Fruit fly (Drosophila melanogaster) whole organism, embryonic: ENCODE results near the gene Tfb5.
A peak's percentile ranks its signal among the peaks of the same experiment; 100 is the strongest.

Experiments
- Ada2b ChIP-seq: fragments of 200-800 bp; sonication (Bioruptor generic); IDR thresholded peaks from 2 replicates; pipeline ENCODE4 v1.3.6; 2022; ENCODE audit warnings: missing biosample characterization, missing genetic modification characterization
- CG12155 ChIP-seq: fragments of 200-800 bp; sonication (Bioruptor generic); optimal IDR thresholded peaks from 3 replicates; lab custom pipeline; 2016; ENCODE audit warnings: missing biosample characterization, missing genetic modification characterization
- CG12391 ChIP-seq: fragments of 200-800 bp; sonication (Bioruptor generic); optimal IDR thresholded peaks from 3 replicates; lab custom pipeline; 2018; ENCODE audit warnings: missing biosample characterization, mild to moderate bottlenecking, missing genetic modification characterization, moderate library complexity
- CG12769 ChIP-seq: fragments of 200-800 bp; sonication (Bioruptor generic); optimal IDR thresholded peaks from 2 replicates; lab custom pipeline; 2019; ENCODE audit warnings: missing biosample characterization, mild to moderate bottlenecking, missing genetic modification characterization, moderate library complexity
- CG15011 ChIP-seq: fragments of 200-800 bp; sonication (Bioruptor generic); optimal IDR thresholded peaks from 3 replicates; lab custom pipeline; 2018; ENCODE audit warnings: missing biosample characterization, mild to moderate bottlenecking, missing genetic modification characterization
- CG15514 ChIP-seq: fragments of 200-800 bp; sonication (Bioruptor generic); optimal IDR thresholded peaks from 3 replicates; lab custom pipeline; 2017; ENCODE audit warnings: missing biosample characterization, missing genetic modification characterization, mild to moderate bottlenecking, moderate library complexity, missing genetic modification reagents
- CG15696 ChIP-seq: fragments of 200-800 bp; sonication (Bioruptor generic); optimal IDR thresholded peaks from 2 replicates; lab custom pipeline; 2019; ENCODE audit warnings: missing biosample characterization, mild to moderate bottlenecking, missing genetic modification characterization, moderate library complexity
- CG16863 ChIP-seq: fragments of 200-800 bp; sonication (Bioruptor generic); optimal IDR thresholded peaks from 3 replicates; lab custom pipeline; 2016; ENCODE audit warnings: missing biosample characterization, missing genetic modification characterization
- CG17612 ChIP-seq: fragments of 200-800 bp; sonication (Bioruptor generic); IDR thresholded peaks from 2 replicates; pipeline ENCODE4 v1.3.6; 2022; ENCODE audit warnings: missing biosample characterization, missing genetic modification characterization
- CG17829 ChIP-seq: fragments of 200-800 bp; optimal IDR thresholded peaks from 2 replicates; lab custom pipeline; 2019; ENCODE audit warnings: missing biosample characterization, mild to moderate bottlenecking, missing genetic modification characterization, moderate library complexity
- CG1792 ChIP-seq: fragments of 200-800 bp; sonication (Bioruptor generic); optimal IDR thresholded peaks from 2 replicates; lab custom pipeline; 2016; ENCODE audit warnings: missing biosample characterization, missing genetic modification characterization
- CG18764 ChIP-seq: fragments of 200-800 bp; sonication (Bioruptor generic); optimal IDR thresholded peaks from 3 replicates; lab custom pipeline; 2016; ENCODE audit warnings: missing biosample characterization, missing genetic modification characterization
- CG2129 ChIP-seq: fragments of 200-800 bp; sonication (Bioruptor generic); IDR thresholded peaks from 2 replicates; pipeline ENCODE4 v1.3.6; 2022; ENCODE audit warnings: missing biosample characterization, missing genetic modification characterization; ENCODE audit not compliant: partially characterized antibody
- CG2712 ChIP-seq: fragments of 200-800 bp; optimal IDR thresholded peaks from 3 replicates; lab custom pipeline; 2019; ENCODE audit warnings: missing biosample characterization, mild to moderate bottlenecking, missing genetic modification characterization, moderate library complexity
- CG33213 ChIP-seq: fragments of 200-800 bp; sonication (Bioruptor generic); optimal IDR thresholded peaks from 3 replicates; lab custom pipeline; 2016; ENCODE audit warnings: missing biosample characterization, missing genetic modification characterization
- CG4424 ChIP-seq: fragments of 200-800 bp; sonication (Bioruptor generic); optimal IDR thresholded peaks from 3 replicates; lab custom pipeline; 2016; ENCODE audit warnings: missing biosample characterization, missing genetic modification characterization
- CG8281 ChIP-seq: fragments of 200-800 bp; sonication (Bioruptor generic); optimal IDR thresholded peaks from 2 replicates; lab custom pipeline; 2018; ENCODE audit warnings: missing biosample characterization, mild to moderate bottlenecking, missing genetic modification characterization, moderate library complexity
- D19A ChIP-seq: fragments of 200-800 bp; optimal IDR thresholded peaks from 3 replicates; lab custom pipeline; 2019; ENCODE audit warnings: missing biosample characterization, mild to moderate bottlenecking, missing genetic modification characterization, moderate library complexity
- Deaf1 ChIP-seq: fragments of 200-800 bp; optimal IDR thresholded peaks from 3 replicates; lab custom pipeline; 2019; ENCODE audit warnings: missing biosample characterization, mild to moderate bottlenecking, missing genetic modification characterization, moderate library complexity
- Dip2 ChIP-seq: fragments of 200-800 bp; sonication (Bioruptor generic); IDR thresholded peaks from 2 replicates; pipeline ENCODE4 v1.3.6; 2022; ENCODE audit warnings: missing biosample characterization, missing genetic modification characterization
- Dref ChIP-seq: fragments of 200-800 bp; sonication (Bioruptor generic); IDR thresholded peaks from 2 replicates; pipeline ENCODE4 v1.3.6; 2022; ENCODE audit warnings: missing biosample characterization, missing genetic modification characterization
- Ets65A ChIP-seq: fragments of 200-800 bp; sonication (Bioruptor generic); peaks from one replicate; lab custom pipeline; 2016; ENCODE audit warnings: missing biosample characterization, missing genetic modification characterization
- HHEX ChIP-seq: fragments of 200-800 bp; sonication (Bioruptor generic); optimal IDR thresholded peaks from 3 replicates; lab custom pipeline; 2017; ENCODE audit warnings: missing biosample characterization, mild to moderate bottlenecking, missing genetic modification characterization, missing genetic modification reagents
- Hey ChIP-seq: fragments of 200-800 bp; sonication (Bioruptor generic); optimal IDR thresholded peaks from 3 replicates; lab custom pipeline; 2018; ENCODE audit warnings: missing biosample characterization, mild to moderate bottlenecking, missing genetic modification characterization
- Hmx ChIP-seq: fragments of 200-800 bp; sonication (Bioruptor generic); optimal IDR thresholded peaks from 2 replicates; lab custom pipeline; 2016; ENCODE audit warnings: missing biosample characterization, missing genetic modification characterization
- Hr51 ChIP-seq, 2 experiments: fragments of 200-800 bp; sonication (Bioruptor generic); optimal IDR thresholded peaks; 2 replicates in 1 of 2; 3 replicates in 1 of 2; lab custom pipeline; 2016 to 2018; ENCODE audit warnings: missing biosample characterization in 2 of 2, missing genetic modification characterization in 2 of 2, mild to moderate bottlenecking in 1 of 2, moderate library complexity in 1 of 2
- Med ChIP-seq: fragments of 200-800 bp; sonication (Bioruptor generic); peaks from one replicate; lab custom pipeline; 2016; ENCODE audit warnings: missing biosample characterization, missing genetic modification characterization, mild to moderate bottlenecking, inconsistent platforms, moderate library complexity
- Myb ChIP-seq: fragments of 200-800 bp; sonication (Bioruptor generic); optimal IDR thresholded peaks from 2 replicates; lab custom pipeline; 2016; ENCODE audit warnings: missing biosample characterization, missing genetic modification characterization
- Rfx ChIP-seq: fragments of 200-800 bp; sonication (Bioruptor generic); IDR thresholded peaks from 2 replicates; pipeline ENCODE4 v1.3.6; 2022; ENCODE audit warnings: missing biosample characterization, missing genetic modification characterization
- Rx ChIP-seq: fragments of 200-800 bp; sonication (Bioruptor generic); IDR thresholded peaks from 2 replicates; pipeline ENCODE4 v1.3.6; 2022; ENCODE audit warnings: missing biosample characterization, missing genetic modification characterization
- Usf ChIP-seq: fragments of 200-800 bp; sonication (Bioruptor generic); optimal IDR thresholded peaks from 2 replicates; lab custom pipeline; 2017; ENCODE audit warnings: missing genotype, missing biosample characterization, missing genetic modification characterization
- az2 ChIP-seq: fragments of 200-800 bp; sonication (Bioruptor generic); optimal IDR thresholded peaks from 3 replicates; lab custom pipeline; 2016; ENCODE audit warnings: missing biosample characterization, missing genetic modification characterization
- br ChIP-seq: fragments of >200 bp; optimal IDR thresholded peaks from 2 replicates; lab custom pipeline; 2017
- btn ChIP-seq: fragments of 200-800 bp; sonication (Bioruptor generic); optimal IDR thresholded peaks from 2 replicates; lab custom pipeline; 2016; ENCODE audit warnings: missing biosample characterization, missing genetic modification characterization
- cato ChIP-seq: fragments of 200-800 bp; sonication (Bioruptor generic); optimal IDR thresholded peaks from 2 replicates; lab custom pipeline; 2016; ENCODE audit warnings: missing biosample characterization, missing genetic modification characterization, borderline replicate concordance
- caup ChIP-seq: fragments of 200-800 bp; sonication (Bioruptor generic); optimal IDR thresholded peaks from 3 replicates; lab custom pipeline; 2017; ENCODE audit warnings: missing biosample characterization, mild to moderate bottlenecking, missing genetic modification characterization, moderate library complexity; ENCODE audit not compliant: severe bottlenecking
- dmrt11E ChIP-seq: fragments of 200-800 bp; sonication (Bioruptor generic); optimal IDR thresholded peaks from 3 replicates; lab custom pipeline; 2018; ENCODE audit warnings: missing biosample characterization, mild to moderate bottlenecking, missing genetic modification characterization, moderate library complexity
- dpn ChIP-seq, 2 experiments: fragments of 200-800 bp; sonication (Bioruptor generic); optimal IDR thresholded peaks; 3 replicates each; lab custom pipeline; 2016; ENCODE audit warnings: missing biosample characterization in 2 of 2, missing genetic modification characterization in 2 of 2
- lov ChIP-seq, 2 experiments: fragments of 200-800 bp in 1 of 2; fragments of >200 bp in 1 of 2; sonication (Bioruptor generic) in 1 of 2; IDR thresholded peaks in 1 of 2; optimal IDR thresholded peaks in 1 of 2; 2 replicates in 1 of 2; 3 replicates in 1 of 2; pipeline versions ENCODE4 v1.3.6 to Lab custom; 2017 to 2022; ENCODE audit warnings: missing biosample characterization in 1 of 2, missing genetic modification characterization in 1 of 2
- pho ChIP-seq: fragments of 200-800 bp; sonication (Bioruptor generic); optimal IDR thresholded peaks from 2 replicates; lab custom pipeline; 2016; ENCODE audit warnings: missing biosample characterization, missing genetic modification characterization
- phol ChIP-seq: fragments of 200-800 bp; sonication (Bioruptor generic); optimal IDR thresholded peaks from 3 replicates; lab custom pipeline; 2018; ENCODE audit warnings: missing biosample characterization, mild to moderate bottlenecking, missing genetic modification characterization, moderate library complexity
- run ChIP-seq: fragments of 200-800 bp; sonication (Bioruptor generic); optimal IDR thresholded peaks from 3 replicates; lab custom pipeline; 2018; ENCODE audit warnings: missing biosample characterization, mild to moderate bottlenecking, missing genetic modification characterization
- shn ChIP-seq: fragments of 200-800 bp; sonication (Bioruptor generic); optimal IDR thresholded peaks from 3 replicates; lab custom pipeline; 2016; ENCODE audit warnings: missing biosample characterization, missing genetic modification characterization
- sim ChIP-seq: fragments of 200-800 bp; sonication (Bioruptor generic); IDR thresholded peaks from 2 replicates; pipeline ENCODE4 v1.3.6; 2022; ENCODE audit warnings: missing biosample characterization, missing genetic modification characterization
- so ChIP-seq: fragments of 200-800 bp; sonication (Bioruptor generic); IDR thresholded peaks from 3 replicates; pipeline ENCODE4 v1.3.6; 2022; ENCODE audit warnings: missing biosample characterization, missing genetic modification characterization
- sug ChIP-seq: fragments of 200-800 bp; optimal IDR thresholded peaks from 2 replicates; lab custom pipeline; 2019; ENCODE audit warnings: missing biosample characterization, mild to moderate bottlenecking, missing genetic modification characterization, moderate library complexity
- tx ChIP-seq: fragments of 200-800 bp; sonication (Bioruptor generic); optimal IDR thresholded peaks from 2 replicates; lab custom pipeline; 2016; ENCODE audit warnings: missing biosample characterization, missing genetic modification characterization
- vvl ChIP-seq: fragments of 200-800 bp; sonication (Bioruptor generic); IDR thresholded peaks from 2 replicates; pipeline ENCODE4 v1.3.6; 2022; ENCODE audit warnings: missing biosample characterization, missing genetic modification characterization
- zen2 ChIP-seq: fragments of 200-800 bp; sonication (Bioruptor generic); IDR thresholded peaks from 3 replicates; pipeline ENCODE4 v1.3.6; 2022; ENCODE audit warnings: missing biosample characterization, missing genetic modification characterization; ENCODE audit not compliant: partially characterized antibody

The Tfb5 gene

DNA sequence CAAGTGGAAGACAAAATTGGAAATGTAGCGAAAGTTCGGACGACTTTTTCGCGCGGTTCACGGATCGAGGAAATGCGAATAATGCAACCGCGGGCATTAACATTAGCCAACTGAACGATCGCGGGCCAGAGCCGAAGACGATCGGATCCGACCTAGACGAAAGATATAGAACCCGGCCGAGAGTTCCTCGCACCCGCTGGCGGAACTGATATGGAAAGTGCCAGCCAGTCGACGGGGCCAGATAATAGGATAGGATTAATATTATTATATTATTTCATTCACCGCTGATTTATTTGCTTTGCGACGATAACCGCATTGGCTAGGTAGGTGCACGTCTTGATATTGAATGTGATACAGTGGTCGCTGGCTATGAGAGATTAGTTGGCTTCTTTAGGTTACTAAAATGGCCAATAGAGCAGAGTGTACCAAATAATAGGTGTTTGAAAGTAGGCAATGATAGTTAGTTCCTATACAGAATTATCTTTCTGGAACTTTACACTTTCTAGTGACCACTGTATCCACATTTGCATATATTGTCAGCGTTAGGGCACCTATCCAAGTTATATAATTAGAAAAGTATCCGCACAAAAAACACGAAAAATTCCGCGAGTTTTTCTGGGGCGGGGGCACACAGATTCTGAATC, 11.1 kb downstream of the Tfb5 start (continued):
- peak; percentile 46 for TF ChIP-seq Usf (GFP tag; lab: Kevin White, UChicago)
- TF ChIP-seq caup (GFP tag; lab: Kevin White, UChicago) = peak; percentile 41
- TF ChIP-seq Rfx = peak; percentile 86
- peak; percentile 93 for TF ChIP-seq Ets65A (GFP tag; lab: Kevin White, UChicago)
- TF ChIP-seq Hr51 (GFP tag; optimal IDR thresholded peaks at IDR 0.05; lab: Kevin White, UChicago) = peak; percentile 36 to 64
- no peak for TF ChIP-seq zen2
- peak; percentile 42 for TF ChIP-seq CG18764 (GFP tag; lab: Kevin White, UChicago)
- TF ChIP-seq CG17829 (tag; lab: Kevin White, UChicago) = peak; percentile 30
- TF ChIP-seq tx (GFP tag; lab: Kevin White, UChicago) = peak; percentile 22
- TF ChIP-seq HHEX (GFP tag; lab: Kevin White, UChicago) = peak; percentile 46
- peak; percentile 41 for TF ChIP-seq Deaf1
- TF ChIP-seq sug (tag; lab: Kevin White, UChicago) = peak; percentile 26
- 0 out of 2 replicates have a peak, but pooled peaks have one; percentile 41 for TF ChIP-seq sim (GFP tag; lab: Robert Waterston, UW)
- peak; percentile 72 for TF ChIP-seq CG2712 (tag; lab: Kevin White, UChicago)
- no peak for TF ChIP-seq D19A
- peak; percentile 67 to 75 for TF ChIP-seq dpn (GFP tag; optimal IDR thresholded peaks at IDR 0.05; lab: Kevin White, UChicago)
- no peak for TF ChIP-seq CG2129 (GFP tag; lab: Robert Waterston, UW)
- peak; percentile 38 for TF ChIP-seq CG15011 (GFP tag; lab: Kevin White, UChicago)
- TF ChIP-seq Hmx (GFP tag; lab: Kevin White, UChicago) = peak; percentile 26
- no peak for TF ChIP-seq Dref (GFP tag; lab: Robert Waterston, UW)
- TF ChIP-seq so = peak; percentile 70; the same call in 1 of the 3 replicates
- TF ChIP-seq phol (tag; lab: Kevin White, UChicago) = peak; percentile 74
- TF ChIP-seq CG1792 = peak; percentile 37
- TF ChIP-seq CG17612 (GFP tag; lab: Robert Waterston, UW) = peak; percentile 80
- TF ChIP-seq CG8281 (tag; lab: Kevin White, UChicago) = peak; percentile 33
- peak; percentile 60 for TF ChIP-seq CG12391 (tag; lab: Kevin White, UChicago)
- TF ChIP-seq CG15514 (GFP tag; lab: Kevin White, UChicago) = peak; percentile 25
- no peak for TF ChIP-seq br
- TF ChIP-seq Ada2b = peak; percentile 76
- peak; percentile 55 for TF ChIP-seq CG16863
- no peak for TF ChIP-seq run (tag; lab: Kevin White, UChicago)
- peak; percentile 4 for TF ChIP-seq Hey
- TF ChIP-seq CG12155 (GFP tag; lab: Kevin White, UChicago) = peak; percentile 70
- TF ChIP-seq Med = peak; percentile 96
- TF ChIP-seq CG33213 = peak; percentile 47
- peak; percentile 47 for TF ChIP-seq az2 (GFP tag; lab: Kevin White, UChicago)
- peak; percentile 75 for TF ChIP-seq btn (GFP tag; lab: Kevin White, UChicago)
- TF ChIP-seq vvl (GFP tag; lab: Robert Waterston, UW) = peak; percentile 90
- TF ChIP-seq Myb (GFP tag; lab: Kevin White, UChicago) = peak; percentile 30
- peak; percentile 66 for TF ChIP-seq dmrt11E (tag; lab: Kevin White, UChicago)
- peak; percentile 7 for TF ChIP-seq cato (GFP tag; lab: Kevin White, UChicago)
- peak; percentile 2 for TF ChIP-seq pho (GFP tag; lab: Kevin White, UChicago)
- peak; percentile 61 for TF ChIP-seq CG4424
- peak; percentile 76 for TF ChIP-seq CG12769 (tag; lab: Kevin White, UChicago)
- TF ChIP-seq CG15696 (tag; lab: Kevin White, UChicago) = peak; percentile 76
- no peak for TF ChIP-seq Dip2 (GFP tag; lab: Robert Waterston, UW)
- TF ChIP-seq lov (optimal IDR thresholded peaks at IDR 0.05; lab: Kevin White, UChicago) = no peak
- 0 out of 3 replicates have a peak, but pooled peaks have one; percentile 55 for TF ChIP-seq lov (GFP tag; IDR thresholded peaks at IDR 0.05; lab: Robert Waterston, UW)
- peak; percentile 64 for TF ChIP-seq Rx
- peak; percentile 47 for TF ChIP-seq shn (GFP tag; lab: Kevin White, UChicago)
